Worm (Caenorhabditis elegans) whole organism, L3 larva: ENCODE results near the gene pitr-2.

Experiments used
- R02D3.7 ChIP-seq: fragments of 150-350 bp; optimal IDR thresholded peaks from 2 replicates; lab custom pipeline; 2014; ENCODE audit warnings: missing biosample characterization, missing genetic modification characterization
- ZK546.5 ChIP-seq: sonication (generic microtip); optimal IDR thresholded peaks from 2 replicates; lab custom pipeline; 2017; ENCODE audit warnings: missing biosample characterization, missing genetic modification characterization
- aly-2 ChIP-seq: fragments of 150-350 bp; optimal IDR thresholded peaks from 2 replicates; lab custom pipeline; 2014; ENCODE audit warnings: missing biosample characterization, missing genetic modification characterization
- ama-1 ChIP-seq: fragments of 150-350 bp; optimal IDR thresholded peaks from 2 replicates; lab custom pipeline; 2018
- ceh-28 ChIP-seq: fragments of 150-350 bp; optimal IDR thresholded peaks from 2 replicates; lab custom pipeline; 2014; ENCODE audit warnings: missing biosample characterization, missing genetic modification reagents, missing genetic modification characterization
- ceh-82 ChIP-seq: fragments of 150-350 bp; optimal IDR thresholded peaks from 2 replicates; lab custom pipeline; 2014; ENCODE audit warnings: missing biosample characterization, missing genetic modification characterization
- ceh-9 ChIP-seq: sonication (generic microtip); optimal IDR thresholded peaks from 2 replicates; lab custom pipeline; 2018; ENCODE audit warnings: missing biosample characterization, missing genetic modification characterization
- daf-12 ChIP-seq: fragments of 150-350 bp; optimal IDR thresholded peaks from 2 replicates; lab custom pipeline; 2014; ENCODE audit warnings: missing biosample characterization, missing genetic modification reagents, missing genetic modification characterization
- egl-27 ChIP-seq: sonication (generic microtip); optimal IDR thresholded peaks from 4 replicates; lab custom pipeline; 2017; ENCODE audit warnings: missing biosample characterization, missing genetic modification reagents, missing genetic modification characterization
- elt-1 ChIP-seq: fragments of 150-350 bp; optimal IDR thresholded peaks from 2 replicates; lab custom pipeline; 2014; ENCODE audit warnings: missing biosample characterization, missing genetic modification characterization
- elt-2 ChIP-seq: sonication (generic microtip); optimal IDR thresholded peaks from 2 replicates; lab custom pipeline; 2016; ENCODE audit warnings: missing genetic modification reagents, mild to moderate bottlenecking, missing genetic modification characterization, missing compliant biosample characterization
- elt-3 ChIP-seq, 3 experiments: fragments of 150-350 bp in 1 of 3; sonication (generic microtip) in 2 of 3; optimal IDR thresholded peaks; 2 replicates in 2 of 3; 4 replicates in 1 of 3; lab custom pipeline; 2014 to 2017; ENCODE audit warnings: missing biosample characterization in 3 of 3, missing genetic modification characterization in 3 of 3
- eor-1 ChIP-seq, 2 experiments: fragments of 150-350 bp; optimal IDR thresholded peaks; 2 replicates each; lab custom pipeline; 2014 to 2018; ENCODE audit warnings: missing biosample characterization in 2 of 2, missing genetic modification characterization in 2 of 2
- fkh-10 ChIP-seq: sonication (generic microtip); optimal IDR thresholded peaks from 2 replicates; lab custom pipeline; 2017; ENCODE audit warnings: missing biosample characterization, missing genetic modification reagents, missing genetic modification characterization
- fkh-2 ChIP-seq: fragments of 150-350 bp; optimal IDR thresholded peaks from 2 replicates; lab custom pipeline; 2014; ENCODE audit warnings: missing biosample characterization, missing genetic modification reagents, missing genetic modification characterization
- fos-1 ChIP-seq: fragments of 150-350 bp; optimal IDR thresholded peaks from 2 replicates; lab custom pipeline; 2014; ENCODE audit warnings: missing biosample characterization, missing genetic modification characterization
- hmg-11 ChIP-seq: sonication (generic microtip); optimal IDR thresholded peaks from 2 replicates; lab custom pipeline; 2016; ENCODE audit warnings: missing genetic modification characterization, missing compliant biosample characterization
- jun-1 ChIP-seq: fragments of 150-350 bp; optimal IDR thresholded peaks from 2 replicates; lab custom pipeline; 2014; ENCODE audit warnings: missing biosample characterization, missing genetic modification reagents, missing genetic modification characterization
- lin-15B ChIP-seq: fragments of 150-350 bp; optimal IDR thresholded peaks from 2 replicates; lab custom pipeline; 2014; ENCODE audit warnings: missing biosample characterization, missing genetic modification characterization
- lin-39 ChIP-seq: fragments of 150-350 bp; optimal IDR thresholded peaks from 2 replicates; lab custom pipeline; 2018; ENCODE audit warnings: missing biosample characterization, missing genetic modification reagents, missing genetic modification characterization
- lsy-12 ChIP-seq: sonication (generic microtip); optimal IDR thresholded peaks from 2 replicates; lab custom pipeline; 2016; ENCODE audit warnings: mild to moderate bottlenecking, missing genetic modification characterization, missing compliant biosample characterization
- mml-1 ChIP-seq: fragments of 150-350 bp; sonication (generic microtip); optimal IDR thresholded peaks from 3 replicates; lab custom pipeline; 2014; ENCODE audit warnings: missing biosample characterization, missing genetic modification characterization
- nfya-1 ChIP-seq: sonication (generic microtip); optimal IDR thresholded peaks from 2 replicates; lab custom pipeline; 2017; ENCODE audit warnings: missing genetic modification characterization, mild to moderate bottlenecking, missing compliant biosample characterization, antibody characterized with exemption, moderate library complexity; ENCODE audit not compliant: insufficient read depth
- nhr-11 ChIP-seq: fragments of 150-350 bp; optimal IDR thresholded peaks from 2 replicates; lab custom pipeline; 2014; ENCODE audit warnings: missing biosample characterization, missing genetic modification characterization
- nhr-12 ChIP-seq: fragments of 150-350 bp; optimal IDR thresholded peaks from 2 replicates; lab custom pipeline; 2014; ENCODE audit warnings: missing biosample characterization, missing genetic modification characterization
- nhr-23 ChIP-seq: fragments of 150-350 bp; optimal IDR thresholded peaks from 2 replicates; lab custom pipeline; 2014; ENCODE audit warnings: missing biosample characterization, missing genetic modification reagents, missing genetic modification characterization
- nhr-237 ChIP-seq: fragments of 150-350 bp; optimal IDR thresholded peaks from 2 replicates; lab custom pipeline; 2014; ENCODE audit warnings: missing biosample characterization, missing genetic modification characterization
- nhr-25 ChIP-seq: sonication (generic microtip); optimal IDR thresholded peaks from 2 replicates; lab custom pipeline; 2017; ENCODE audit warnings: missing biosample characterization, missing genetic modification characterization
- nhr-28 ChIP-seq: fragments of 150-350 bp; optimal IDR thresholded peaks from 2 replicates; lab custom pipeline; 2014; ENCODE audit warnings: missing biosample characterization, missing genetic modification characterization
- nhr-43 ChIP-seq: sonication (generic microtip); optimal IDR thresholded peaks from 2 replicates; lab custom pipeline; 2016; ENCODE audit warnings: mild to moderate bottlenecking, missing genetic modification characterization, missing compliant biosample characterization; ENCODE audit not compliant: poor library complexity, severe bottlenecking
- nhr-67 ChIP-seq: fragments of 150-350 bp; optimal IDR thresholded peaks from 2 replicates; lab custom pipeline; 2014; ENCODE audit warnings: missing biosample characterization, missing genetic modification characterization
- nhr-76 ChIP-seq: fragments of 150-350 bp; sonication (generic microtip); optimal IDR thresholded peaks from 5 replicates; lab custom pipeline; 2014; ENCODE audit warnings: missing biosample characterization, missing genetic modification characterization
- nhr-77 ChIP-seq: fragments of 150-350 bp; optimal IDR thresholded peaks from 2 replicates; lab custom pipeline; 2014; ENCODE audit warnings: missing biosample characterization, missing genetic modification characterization
- pha-4 ChIP-seq: fragments of 150-350 bp; optimal IDR thresholded peaks from 2 replicates; lab custom pipeline; 2014; ENCODE audit warnings: missing biosample characterization, missing genetic modification reagents, missing genetic modification characterization
- pqm-1 ChIP-seq: fragments of 150-350 bp; optimal IDR thresholded peaks from 2 replicates; lab custom pipeline; 2017; ENCODE audit warnings: missing biosample characterization, missing genetic modification characterization, inconsistent platforms
- sea-2 ChIP-seq: fragments of 150-350 bp; sonication (generic microtip); optimal IDR thresholded peaks from 4 replicates; lab custom pipeline; 2014; ENCODE audit warnings: missing biosample characterization, missing genetic modification reagents, missing genetic modification characterization
- skn-1 ChIP-seq: fragments of 150-350 bp; optimal IDR thresholded peaks from 2 replicates; lab custom pipeline; 2014; ENCODE audit warnings: missing biosample characterization, missing genetic modification characterization
- tbx-2 ChIP-seq: sonication (generic microtip); optimal IDR thresholded peaks from 2 replicates; lab custom pipeline; 2016; ENCODE audit warnings: mild to moderate bottlenecking, missing genetic modification characterization, missing compliant biosample characterization
- unc-39 ChIP-seq: sonication (generic microtip); optimal IDR thresholded peaks from 4 replicates; lab custom pipeline; 2017; ENCODE audit warnings: missing biosample characterization, missing genetic modification characterization
- zag-1 ChIP-seq: fragments of 150-350 bp; optimal IDR thresholded peaks from 2 replicates; lab custom pipeline; 2014; ENCODE audit warnings: missing biosample characterization, missing genetic modification characterization
- ztf-11 ChIP-seq: fragments of 150-350 bp; optimal IDR thresholded peaks from 2 replicates; lab custom pipeline; 2014; ENCODE audit warnings: missing biosample characterization, missing genetic modification characterization
- ztf-4 ChIP-seq: fragments of 150-350 bp; optimal IDR thresholded peaks from 2 replicates; lab custom pipeline; 2014; ENCODE audit warnings: missing biosample characterization, missing genetic modification characterization

Gene pitr-2

ce11 chrV:9098280-9098973 lies 39.1 kb downstream of the pitr-2 start, which contains the start of gene F21C10.9:
F21C10.9 (minus strand) TSS chrV:9098696.
- TF ChIP-seq ceh-82 (tag; lab: Kevin White, UChicago): no peak
- TF ChIP-seq nfya-1: no peak
- no peak for TF ChIP-seq zag-1 (tag; lab: Kevin White, UChicago)
- TF ChIP-seq pha-4: peak; percentile 12
- TF ChIP-seq nhr-25 (tag; lab: Kevin White, UChicago): no peak
- no peak for TF ChIP-seq nhr-12
- no peak for TF ChIP-seq aly-2
- TF ChIP-seq ztf-4 (tag; lab: Kevin White, UChicago): no peak
- TF ChIP-seq fkh-10 (GFP tag; lab: Kevin White, UChicago): no peak
- TF ChIP-seq lsy-12 (tag; lab: Kevin White, UChicago): no peak
- TF ChIP-seq skn-1: no peak
- no peak for TF ChIP-seq fkh-2 (tag; lab: Kevin White, UChicago)
- no peak for TF ChIP-seq unc-39
- TF ChIP-seq nhr-23 (tag; lab: Kevin White, UChicago): no peak
- peak; percentile 25 for TF ChIP-seq elt-2 (tag; lab: Kevin White, UChicago)

- TF ChIP-seq mml-1 (tag; lab: Kevin White, UChicago) (no peak), zag-1 (tag; lab: Kevin White, UChicago) (no peak), egl-27 (tag; lab: Kevin White, UChicago) (no peak), eor-1 (tag; optimal IDR thresholded peaks at IDR 0.05; lab: Kevin White, UChicago) (no peak), pqm-1 (tag; lab: Kevin White, UChicago) (no peak)
- TF ChIP-seq, all 47 proteins: peak for 0
Observed at ce11 chrV:9097213-9097612, 40.3 kb downstream of the pitr-2 start.

ce11 chrV:9096674-9097073 lies 40.8 kb downstream of the pitr-2 start:
- TF ChIP-seq nhr-12 (no peak), lin-39 (tag; lab: Kevin White, UChicago) (peak; percentile 20), ama-1 (lab: Kevin White, UChicago) (peak; percentile 55)

ce11 chrV:9095613-9096317 lies 41.8 kb downstream of the pitr-2 start, which contains the start of gene F21C10.10:
F21C10.10 (plus strand) TSS chrV:9096267.
- peak; percentile 15 for TF ChIP-seq fos-1 (tag; lab: Kevin White, UChicago)
- TF ChIP-seq jun-1 (tag; lab: Kevin White, UChicago): peak; percentile 91
- peak; percentile 85 for TF ChIP-seq nfya-1
- TF ChIP-seq pqm-1 (tag; lab: Kevin White, UChicago): peak; percentile 89
- TF ChIP-seq fkh-2 (tag; lab: Kevin White, UChicago): no peak
- TF ChIP-seq nhr-43 (tag; lab: Kevin White, UChicago): peak; percentile 98
- peak; percentile 82 for TF ChIP-seq mml-1 (tag; lab: Kevin White, UChicago)
- peak; percentile 19 for TF ChIP-seq R02D3.7
- TF ChIP-seq eor-1 (tag; optimal IDR thresholded peaks at IDR 0.05; lab: Kevin White, UChicago): no peak
- TF ChIP-seq lin-39 (tag; lab: Kevin White, UChicago): peak; percentile 84
- TF ChIP-seq zag-1 (tag; lab: Kevin White, UChicago): no peak
- peak; percentile 96 for TF ChIP-seq pha-4
- TF ChIP-seq skn-1: peak; percentile 6
- no peak for TF ChIP-seq aly-2
- peak; percentile 95 for TF ChIP-seq nhr-23 (tag; lab: Kevin White, UChicago)
- TF ChIP-seq daf-12: no peak
- no peak for TF ChIP-seq nhr-237
- TF ChIP-seq tbx-2 (tag; lab: Kevin White, UChicago): peak; percentile 57
- TF ChIP-seq nhr-67 (tag; lab: Kevin White, UChicago): no peak
- no peak for TF ChIP-seq sea-2 (GFP tag; lab: Kevin White, UChicago)
- no peak for TF ChIP-seq fkh-10 (GFP tag; lab: Kevin White, UChicago)
- peak; percentile 23 for TF ChIP-seq nhr-77 (tag; lab: Kevin White, UChicago)
- no peak for TF ChIP-seq unc-39
- peak; percentile 65 for TF ChIP-seq ztf-4 (tag; lab: Kevin White, UChicago)
- TF ChIP-seq ztf-11 (tag; lab: Kevin White, UChicago): no peak
- peak; percentile 33 for TF ChIP-seq nhr-11 (tag; lab: Kevin White, UChicago)
- peak; percentile 94 for TF ChIP-seq nhr-25 (tag; lab: Kevin White, UChicago)
- no peak for TF ChIP-seq ama-1 (lab: Kevin White, UChicago)
- no peak for TF ChIP-seq nhr-28 (tag; lab: Kevin White, UChicago)
- TF ChIP-seq ceh-9 (tag; lab: Kevin White, UChicago): no peak
- no peak for TF ChIP-seq lin-15B (tag; lab: Kevin White, UChicago)
- peak; percentile 62 for TF ChIP-seq hmg-11
- no peak for TF ChIP-seq elt-1 (tag; lab: Kevin White, UChicago)
- peak; percentile 41 for TF ChIP-seq lsy-12 (tag; lab: Kevin White, UChicago)
- TF ChIP-seq ceh-82 (tag; lab: Kevin White, UChicago): no peak
- peak; percentile 54 for TF ChIP-seq egl-27 (tag; lab: Kevin White, UChicago)
- peak; percentile 92 for TF ChIP-seq nhr-76 (tag; lab: Kevin White, UChicago)
- no peak for TF ChIP-seq ZK546.5 (tag; lab: Kevin White, UChicago)
- TF ChIP-seq elt-3 (tag; optimal IDR thresholded peaks at IDR 0.05; lab: Kevin White, UChicago): peak in 2 of 3 experiments; percentile 43 to 81
- TF ChIP-seq ceh-28: peak; percentile 80
